Worm (Caenorhabditis elegans) whole organism, L3 larva: ENCODE results near the gene B0218.7.

Experiments used
- ama-1 ChIP-seq: fragments of 150-350 bp; optimal IDR thresholded peaks from 2 replicates; lab custom pipeline; 2018
- ceh-16 ChIP-seq: sonication (generic microtip); optimal IDR thresholded peaks from 2 replicates; lab custom pipeline; 2017; ENCODE audit warnings: missing biosample characterization, missing genetic modification characterization
- ceh-82 ChIP-seq: fragments of 150-350 bp; optimal IDR thresholded peaks from 2 replicates; lab custom pipeline; 2014; ENCODE audit warnings: missing biosample characterization, missing genetic modification characterization
- egl-27 ChIP-seq: sonication (generic microtip); optimal IDR thresholded peaks from 4 replicates; lab custom pipeline; 2017; ENCODE audit warnings: missing biosample characterization, missing genetic modification reagents, missing genetic modification characterization
- fos-1 ChIP-seq: fragments of 150-350 bp; optimal IDR thresholded peaks from 2 replicates; lab custom pipeline; 2014; ENCODE audit warnings: missing biosample characterization, missing genetic modification characterization
- jun-1 ChIP-seq: fragments of 150-350 bp; optimal IDR thresholded peaks from 2 replicates; lab custom pipeline; 2014; ENCODE audit warnings: missing biosample characterization, missing genetic modification reagents, missing genetic modification characterization
- lin-39 ChIP-seq: fragments of 150-350 bp; optimal IDR thresholded peaks from 2 replicates; lab custom pipeline; 2018; ENCODE audit warnings: missing biosample characterization, missing genetic modification reagents, missing genetic modification characterization
- nhr-11 ChIP-seq: fragments of 150-350 bp; optimal IDR thresholded peaks from 2 replicates; lab custom pipeline; 2014; ENCODE audit warnings: missing biosample characterization, missing genetic modification characterization
- nhr-25 ChIP-seq: sonication (generic microtip); optimal IDR thresholded peaks from 2 replicates; lab custom pipeline; 2017; ENCODE audit warnings: missing biosample characterization, missing genetic modification characterization
- nhr-28 ChIP-seq: fragments of 150-350 bp; optimal IDR thresholded peaks from 2 replicates; lab custom pipeline; 2014; ENCODE audit warnings: missing biosample characterization, missing genetic modification characterization
- pqm-1 ChIP-seq: fragments of 150-350 bp; optimal IDR thresholded peaks from 2 replicates; lab custom pipeline; 2017; ENCODE audit warnings: missing biosample characterization, missing genetic modification characterization, inconsistent platforms
- ztf-4 ChIP-seq: fragments of 150-350 bp; optimal IDR thresholded peaks from 2 replicates; lab custom pipeline; 2014; ENCODE audit warnings: missing biosample characterization, missing genetic modification characterization

ce11 chrIV:8136005-8136512 is 29.8 kb downstream of the B0218.7 start, which contains the start of the genes isp-1 and islo-1:
- TF ChIP-seq ceh-82 (tag; lab: Kevin White, UChicago) (no peak), jun-1 (no peak), pqm-1 (tag; lab: Kevin White, UChicago) (peak; percentile 39), ceh-16 (tag; lab: Kevin White, UChicago) (no peak), nhr-11 (tag; lab: Kevin White, UChicago) (no peak), nhr-25 (peak; percentile 55), nhr-28 (no peak), fos-1 (tag; lab: Kevin White, UChicago) (no peak), lin-39 (tag; lab: Kevin White, UChicago) (peak; percentile 70), egl-27 (no peak), ztf-4 (tag; lab: Kevin White, UChicago) (no peak), ama-1 (lab: Kevin White, UChicago) (no peak)
